ENCODE assay signal across 1 fruit fly cellular context in the genomic region with DNA sequence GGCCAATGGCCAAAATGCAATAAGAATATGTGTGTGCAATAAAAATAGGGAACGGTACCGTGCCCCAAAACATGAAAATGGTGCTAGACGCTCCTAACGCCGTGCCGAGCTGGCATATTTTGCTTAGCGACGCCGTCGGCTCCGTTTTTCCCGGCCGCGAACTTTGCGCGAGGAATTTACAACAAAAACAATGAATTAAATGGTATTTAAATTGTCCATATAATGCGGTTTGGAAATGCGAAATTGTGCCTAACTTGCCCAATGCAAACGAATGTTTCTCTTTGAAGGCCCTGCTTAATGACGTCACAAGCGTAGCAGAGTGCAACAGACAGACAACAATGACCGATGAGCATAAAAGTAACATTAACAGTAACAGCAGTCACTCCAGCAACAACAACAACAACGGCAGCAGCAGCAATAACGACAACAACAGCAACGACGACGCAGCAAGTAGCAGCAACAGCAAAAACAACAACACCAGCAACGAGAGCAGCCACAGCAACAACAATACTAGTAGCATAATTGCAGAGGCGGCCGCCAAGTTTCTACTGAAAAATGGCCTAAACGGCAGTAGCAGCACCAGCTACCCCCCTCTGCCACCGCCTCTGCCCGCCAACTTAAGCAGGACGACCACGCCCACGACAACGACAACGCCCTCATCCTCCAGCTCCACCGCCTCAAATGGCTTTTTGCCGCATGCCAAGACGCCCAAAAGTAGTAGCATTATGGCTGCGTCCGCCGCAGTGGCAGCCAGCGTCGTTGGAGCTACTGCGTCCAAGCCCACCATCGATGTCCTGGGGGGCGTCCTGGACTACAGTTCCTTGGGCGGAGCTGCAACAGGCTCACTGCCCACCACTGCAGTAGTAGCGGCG.
TF ChIP-seq lines count a peak whose summit lies in the region.

No protein-coding gene starts in this region.

TF ChIP-seq in whole organism, embryonic, 481 proteins besides CTCF, POLR2A, EP300 and RAD21 (continued from another document):
- no peak for TF ChIP-seq insv (GFP tag; optimal IDR thresholded peaks at IDR 0.05; lab: Kevin White, UChicago)
- no peak for TF ChIP-seq CG12299 (tag; optimal IDR thresholded peaks at IDR 0.05; lab: Kevin White, UChicago)
